Worm (Caenorhabditis elegans): ENCODE results near the gene Y22D7AL.3.

Gene Y22D7AL.3

DNA sequence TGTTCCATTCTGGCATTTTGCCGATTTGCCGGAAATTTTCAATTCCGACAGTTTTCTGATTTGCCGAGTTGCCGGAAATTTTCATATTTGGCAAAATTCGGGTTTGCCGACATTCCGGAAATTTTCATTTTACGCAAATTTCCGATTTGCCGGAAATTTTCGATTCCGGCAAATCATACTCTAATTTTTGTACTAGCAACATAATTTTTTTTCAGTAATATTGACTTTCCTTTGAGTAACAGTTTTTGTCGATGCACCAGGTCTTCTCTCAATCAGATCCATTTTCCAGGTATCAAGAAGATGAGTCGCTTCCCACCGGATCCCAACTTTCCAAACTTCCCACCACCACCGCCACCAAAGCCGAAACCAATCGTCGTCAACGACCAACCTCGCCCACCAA, at the start of gene Y22D7AL.3:
TSS of gene Y22D7AL.3 (plus strand) at position 301 of the 400 bp plus-strand sequence.
- TF ChIP-seq lin-39 (tag; optimal IDR thresholded peaks at IDR 0.05) = no peak
- no peak for TF ChIP-seq nhr-23 (tag; optimal IDR thresholded peaks at IDR 0.05)
- no peak for TF ChIP-seq tbx-2 (tag; optimal IDR thresholded peaks at IDR 0.05)
- TF ChIP-seq nhr-67 (tag; optimal IDR thresholded peaks at IDR 0.05) = no peak
- TF ChIP-seq mdl-1 (tag; optimal IDR thresholded peaks at IDR 0.05) = no peak
- no peak for TF ChIP-seq nhr-12 (tag; optimal IDR thresholded peaks at IDR 0.05)
- no peak for TF ChIP-seq sea-2 (GFP tag; optimal IDR thresholded peaks at IDR 0.05)
- TF ChIP-seq ama-1 (optimal IDR thresholded peaks at IDR 0.05) = no peak
- TF ChIP-seq ZK546.5 (tag; optimal IDR thresholded peaks at IDR 0.05) = no peak
- no peak for TF ChIP-seq jun-1 (tag; optimal IDR thresholded peaks at IDR 0.05)
- TF ChIP-seq egl-27 (tag; optimal IDR thresholded peaks at IDR 0.05) = no peak
- no peak for TF ChIP-seq nhr-77 (tag; optimal IDR thresholded peaks at IDR 0.05)
- no peak for TF ChIP-seq aly-2 (tag; optimal IDR thresholded peaks at IDR 0.05)
- no peak for TF ChIP-seq nhr-237 (tag; optimal IDR thresholded peaks at IDR 0.05)

DNA sequence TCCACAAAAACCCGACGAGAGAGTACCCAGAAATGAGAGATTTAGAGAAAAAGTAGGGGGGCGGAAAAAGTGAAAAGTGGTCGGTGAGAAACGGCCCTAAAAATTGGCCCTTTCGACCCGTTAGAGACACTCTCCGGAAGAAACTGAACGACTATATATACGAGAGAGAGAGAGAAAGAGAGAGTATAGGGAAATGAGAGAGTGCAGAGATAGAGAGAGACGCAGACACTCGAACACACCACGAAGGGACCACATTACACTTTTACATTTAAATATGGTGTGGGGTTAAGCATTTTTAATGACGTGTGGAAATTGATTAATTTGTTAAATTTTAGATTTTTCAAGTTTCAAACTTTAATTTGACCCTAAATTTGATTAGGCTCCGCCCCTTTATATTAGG, 49.6 kb upstream of the Y22D7AL.3 start:
- TF ChIP-seq fos-1 (tag; optimal IDR thresholded peaks at IDR 0.05) = no peak
- TF ChIP-seq lin-39 (tag; optimal IDR thresholded peaks at IDR 0.05) = peak; percentile 44
- TF ChIP-seq tbx-2 (tag; optimal IDR thresholded peaks at IDR 0.05) = no peak
- no peak for TF ChIP-seq jun-1 (tag; optimal IDR thresholded peaks at IDR 0.05)
- TF ChIP-seq elt-3 (tag; optimal IDR thresholded peaks at IDR 0.05) = no peak
- TF ChIP-seq hmg-11 (tag; optimal IDR thresholded peaks at IDR 0.05) = peak; percentile 90
- TF ChIP-seq unc-39 (tag; optimal IDR thresholded peaks at IDR 0.05) = no peak
- TF ChIP-seq ama-1 (optimal IDR thresholded peaks at IDR 0.05) = no peak
- TF ChIP-seq nfya-1 (tag; optimal IDR thresholded peaks at IDR 0.05; ENCODE audit: insufficient read depth) = peak; percentile 75
- TF ChIP-seq egl-27 (tag; optimal IDR thresholded peaks at IDR 0.05) = no peak
- TF ChIP-seq nhr-43 (tag; optimal IDR thresholded peaks at IDR 0.05; ENCODE audit: poor library complexity, severe bottlenecking) = no peak
- TF ChIP-seq ceh-28 (tag; optimal IDR thresholded peaks at IDR 0.05) = no peak
- peak; percentile 18 for TF ChIP-seq egl-5 (tag; optimal IDR thresholded peaks at IDR 0.05)
- no peak for TF ChIP-seq daf-12 (tag; optimal IDR thresholded peaks at IDR 0.05)
- no peak for TF ChIP-seq ZK546.5 (tag; optimal IDR thresholded peaks at IDR 0.05)
- TF ChIP-seq lin-15B (tag; optimal IDR thresholded peaks at IDR 0.05) = peak; percentile 34
- TF ChIP-seq ztf-4 (tag; optimal IDR thresholded peaks at IDR 0.05) = no peak
- no peak for TF ChIP-seq eor-1 (tag; optimal IDR thresholded peaks at IDR 0.05)
- TF ChIP-seq nhr-11 (tag; optimal IDR thresholded peaks at IDR 0.05) = no peak
- no peak for TF ChIP-seq ztf-11 (tag; optimal IDR thresholded peaks at IDR 0.05)
- TF ChIP-seq ceh-82 (tag; optimal IDR thresholded peaks at IDR 0.05) = no peak
- TF ChIP-seq skn-1 (tag; optimal IDR thresholded peaks at IDR 0.05) = no peak
- TF ChIP-seq nhr-25 (tag; optimal IDR thresholded peaks at IDR 0.05) = no peak

DNA sequence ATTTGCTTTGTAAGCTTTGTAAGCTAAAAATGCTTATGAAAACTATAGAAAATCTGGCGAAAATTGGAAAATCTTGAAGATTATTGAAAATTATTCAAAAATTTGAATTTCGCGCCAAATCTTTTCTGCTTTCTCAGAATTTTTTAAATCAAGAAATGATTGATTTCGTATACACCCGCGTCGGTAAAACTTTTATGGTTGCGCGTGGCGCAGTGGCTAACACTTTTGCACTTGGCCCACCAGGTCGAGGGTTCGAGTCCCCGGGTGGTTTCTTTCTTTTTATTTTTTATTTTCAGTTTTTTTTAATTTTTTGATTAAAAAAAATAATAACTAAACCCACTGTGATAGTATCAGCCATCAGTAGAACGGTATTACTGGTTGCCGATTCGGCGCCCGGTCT, 42.3 kb upstream of the Y22D7AL.3 start:
- TF ChIP-seq pqm-1 (tag; optimal IDR thresholded peaks at IDR 0.05) (no peak), lin-15B (tag; optimal IDR thresholded peaks at IDR 0.05) (peak; percentile 47)

DNA sequence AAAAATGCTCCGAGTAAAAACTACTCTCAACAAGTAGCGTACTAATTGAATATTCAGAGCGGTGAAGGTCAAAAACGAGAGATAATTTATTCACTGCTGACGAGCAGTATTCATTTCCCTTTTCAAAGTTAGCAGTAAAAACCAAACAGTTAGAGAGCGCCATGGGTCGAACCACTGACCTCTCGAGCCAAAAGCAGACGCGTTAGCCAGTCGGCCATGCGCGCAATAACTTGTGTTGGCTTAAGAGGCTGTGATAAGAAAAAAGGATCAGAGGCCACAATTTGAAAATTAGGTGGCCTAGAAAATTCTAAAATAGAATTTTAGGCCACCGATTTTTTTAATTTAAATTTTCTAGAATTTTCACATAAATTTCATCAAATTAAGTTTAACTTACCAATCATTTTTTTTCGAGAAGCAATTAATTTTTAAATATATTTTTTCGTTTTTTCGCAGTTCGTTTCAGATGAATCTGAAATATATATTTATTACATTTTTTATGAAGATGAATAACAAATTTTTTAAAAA, 40.5 kb upstream of the Y22D7AL.3 start, which contains the start of gene sms-3:
TSS of gene sms-3 (minus strand) at position 475 of the 525 bp plus-strand sequence.
- TF ChIP-seq eor-1 (tag; optimal IDR thresholded peaks at IDR 0.05) (peak in 1 of 2 experiments; percentile 16), nhr-23 (tag; optimal IDR thresholded peaks at IDR 0.05) (peak; percentile 8), nhr-43 (tag; optimal IDR thresholded peaks at IDR 0.05; ENCODE audit: poor library complexity, severe bottlenecking) (peak; percentile 33), R02D3.7 (tag; optimal IDR thresholded peaks at IDR 0.05) (no peak), egl-27 (tag; optimal IDR thresholded peaks at IDR 0.05) (no peak), tbx-2 (tag; optimal IDR thresholded peaks at IDR 0.05) (peak; percentile 18), hmg-11 (tag; optimal IDR thresholded peaks at IDR 0.05) (peak; percentile 23), ZK546.5 (tag; optimal IDR thresholded peaks at IDR 0.05) (no peak)

DNA sequence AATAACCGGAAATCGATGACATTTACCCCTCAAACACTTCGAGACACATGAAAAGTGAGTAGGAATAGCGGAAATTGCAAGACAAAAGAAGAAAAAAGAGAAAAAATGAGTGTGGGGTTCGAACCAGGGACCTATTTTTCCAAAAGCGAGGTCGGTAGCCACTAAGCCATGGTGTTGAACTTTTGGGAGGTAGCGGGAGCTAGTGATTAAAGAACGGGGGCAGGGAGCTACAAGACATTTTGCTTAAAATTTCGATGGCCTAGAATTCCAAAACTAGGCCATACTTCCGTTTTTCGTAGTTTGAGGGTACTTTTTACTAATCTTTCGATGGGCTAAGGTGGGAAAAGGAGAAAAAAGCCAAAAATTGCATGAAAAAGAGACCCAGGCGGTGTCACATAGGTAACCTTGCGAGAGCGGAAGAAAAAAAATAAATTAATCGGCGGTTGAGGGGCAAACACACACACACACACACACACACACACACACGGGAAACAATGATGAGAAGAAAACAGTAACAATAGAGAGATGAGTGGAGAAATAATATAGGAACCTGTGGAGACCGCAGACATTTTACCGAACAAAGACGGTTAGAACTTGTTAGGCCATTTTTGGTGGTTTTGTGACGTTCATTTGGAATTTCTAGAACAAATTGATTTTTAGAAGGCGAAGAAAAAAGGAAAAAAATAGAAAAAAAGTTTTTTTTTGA, 39.6 kb upstream of the Y22D7AL.3 start:
- TF ChIP-seq fkh-2 (tag; optimal IDR thresholded peaks at IDR 0.05) (no peak), lin-39 (tag; optimal IDR thresholded peaks at IDR 0.05) (peak; percentile 23), pha-4 (tag; optimal IDR thresholded peaks at IDR 0.05) (peak; percentile 22), daf-12 (tag; optimal IDR thresholded peaks at IDR 0.05) (no peak), nfya-1 (tag; optimal IDR thresholded peaks at IDR 0.05; ENCODE audit: insufficient read depth) (no peak), egl-5 (tag; optimal IDR thresholded peaks at IDR 0.05) (no peak), unc-39 (tag; optimal IDR thresholded peaks at IDR 0.05) (no peak), mdl-1 (tag; optimal IDR thresholded peaks at IDR 0.05) (no peak), elt-2 (tag; optimal IDR thresholded peaks at IDR 0.05) (peak; percentile 17), tbx-2 (tag; optimal IDR thresholded peaks at IDR 0.05) (peak; percentile 19), nhr-23 (tag; optimal IDR thresholded peaks at IDR 0.05) (no peak), nhr-43 (tag; optimal IDR thresholded peaks at IDR 0.05; ENCODE audit: poor library complexity, severe bottlenecking) (peak; percentile 68), elt-1 (tag; optimal IDR thresholded peaks at IDR 0.05) (no peak), pqm-1 (tag; optimal IDR thresholded peaks at IDR 0.05) (no peak), nhr-25 (tag; optimal IDR thresholded peaks at IDR 0.05) (peak; percentile 5), nhr-67 (tag; optimal IDR thresholded peaks at IDR 0.05) (no peak), mml-1 (tag; optimal IDR thresholded peaks at IDR 0.05) (no peak), skn-1 (tag; optimal IDR thresholded peaks at IDR 0.05) (no peak), lsy-12 (tag; optimal IDR thresholded peaks at IDR 0.05) (peak; percentile 58), snpc-4 (tag; optimal IDR thresholded peaks at IDR 0.05) (no peak)

Measured in whole organism, L3 larva.